Worm (Caenorhabditis elegans): Measurements from ENCODE around the gene F58F9.9.

The F58F9.9 gene

DNA sequence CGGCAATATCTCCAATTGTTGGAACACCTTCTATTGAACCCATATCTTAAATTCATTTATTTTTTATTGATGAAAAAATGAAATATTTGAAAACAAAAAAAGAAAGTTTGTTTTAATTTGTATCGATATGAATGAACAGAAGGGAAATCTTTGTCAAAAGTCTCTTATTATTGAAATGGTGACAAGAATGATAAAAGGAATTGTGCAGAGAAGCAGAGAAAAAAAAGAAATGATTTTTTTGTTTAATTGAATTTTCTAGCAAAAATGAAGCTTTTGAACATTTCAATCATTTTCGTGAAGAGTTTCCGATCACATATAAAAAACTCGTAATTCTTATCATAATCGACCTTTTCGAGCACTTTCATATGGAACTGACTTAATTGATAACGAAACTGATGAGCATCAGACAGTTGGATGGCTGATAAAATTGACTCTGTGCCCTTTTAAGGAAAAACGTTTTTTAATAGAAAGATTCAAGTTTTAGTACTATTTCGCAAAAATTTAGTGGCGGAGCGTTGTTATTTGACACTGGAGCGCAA, 35.6 kb downstream of the F58F9.9 start, which contains the start of the genes aat-4 and T13A10.1:
TSS of gene aat-4 (minus strand) at position 51 of the 539 bp plus-strand sequence.
TSS of gene T13A10.1 (plus strand) at position 411 of the 539 bp plus-strand sequence.
- TF ChIP-seq nhr-80 (tag; optimal IDR thresholded peaks at IDR 0.05), result peak; percentile 89
- no peak for TF ChIP-seq F22D6.2 (tag; optimal IDR thresholded peaks at IDR 0.05)
- no peak for TF ChIP-seq hmg-1.2 (GFP tag; IDR thresholded peaks at IDR 0.05)
- TF ChIP-seq nfyb-1 (GFP tag; IDR thresholded peaks at IDR 0.05), result no peak
- TF ChIP-seq rec-8 (tag; optimal IDR thresholded peaks at IDR 0.05), result no peak
- no peak for TF ChIP-seq T07F8.4 (tag; optimal IDR thresholded peaks at IDR 0.05)
- no peak for TF ChIP-seq F39B2.1 (GFP tag; IDR thresholded peaks at IDR 0.05)
- no peak for TF ChIP-seq athp-1 (tag; optimal IDR thresholded peaks at IDR 0.05)
- no peak for TF ChIP-seq repo-1 (tag; optimal IDR thresholded peaks at IDR 0.05)

ce11 chrIV:6279392-6279791, 39.3 kb downstream of the F58F9.9 start, which contains the start of gene sams-5:
TSS of gene sams-5 (minus strand) at chrIV:6279522.
- TF ChIP-seq ztf-18 (tag; optimal IDR thresholded peaks at IDR 0.05), result no peak
- TF ChIP-seq madf-8 (GFP tag; conservative IDR thresholded peaks at IDR 0.05), result no peak
- no peak for TF ChIP-seq F57C9.4 (tag; optimal IDR thresholded peaks at IDR 0.05)
- TF ChIP-seq lir-1 (GFP tag; conservative IDR thresholded peaks at IDR 0.05), result no peak
- TF ChIP-seq sdz-38 (tag; optimal IDR thresholded peaks at IDR 0.05), result no peak
- TF ChIP-seq nhr-27 (tag; optimal IDR thresholded peaks at IDR 0.05), result no peak
- no peak for TF ChIP-seq pbrm-1 (GFP tag; IDR thresholded peaks at IDR 0.05)
- TF ChIP-seq hrde-1 (tag; optimal IDR thresholded peaks at IDR 0.05; ENCODE audit: borderline replicate concordance), result no peak
- TF ChIP-seq F52B5.7 (tag; optimal IDR thresholded peaks at IDR 0.05), result no peak

ce11 chrIV:6282143-6282542, 42.0 kb downstream of the F58F9.9 start, which contains the start of gene srv-32:
TSS of gene srv-32 (minus strand) at chrIV:6282243.
- TF ChIP-seq nhr-27 (tag; optimal IDR thresholded peaks at IDR 0.05) (no peak), ceh-91 (GFP tag; IDR thresholded peaks at IDR 0.05) (no peak)

ce11 chrIV:6284277-6284676, 44.2 kb downstream of the F58F9.9 start, which contains the start of gene ops-1:
TSS of gene ops-1 (minus strand) at chrIV:6284377.
- no peak for TF ChIP-seq nhr-27 (tag; optimal IDR thresholded peaks at IDR 0.05)
- TF ChIP-seq Y67H2A.10 (GFP tag; conservative IDR thresholded peaks at IDR 0.05), result no peak
- no peak for TF ChIP-seq lag-1 (GFP tag; IDR thresholded peaks at IDR 0.05)
- TF ChIP-seq snpc-3.4 (tag; optimal IDR thresholded peaks at IDR 0.05), result no peak
- TF ChIP-seq rcor-1 (GFP tag; IDR thresholded peaks at IDR 0.05), result no peak
- TF ChIP-seq dpff-1 (tag; optimal IDR thresholded peaks at IDR 0.05), result no peak
- no peak for TF ChIP-seq ztf-22 (GFP tag; optimal IDR thresholded peaks at IDR 0.05)
- no peak for TF ChIP-seq nhr-80 (tag; optimal IDR thresholded peaks at IDR 0.05)
- no peak for TF ChIP-seq nfya-2 (GFP tag; IDR thresholded peaks at IDR 0.05)
- TF ChIP-seq gei-17 (GFP tag; optimal IDR thresholded peaks at IDR 0.05), result no peak
- no peak for TF ChIP-seq cebp-1 (GFP tag; IDR thresholded peaks at IDR 0.05)
- TF ChIP-seq cebp-1 (tag; optimal IDR thresholded peaks at IDR 0.05), result no peak
- no peak for TF ChIP-seq madf-8 (GFP tag; conservative IDR thresholded peaks at IDR 0.05)
- no peak for TF ChIP-seq ceh-58 (GFP tag; IDR thresholded peaks at IDR 0.05)
- no peak for TF ChIP-seq Y53G8AR.9 (GFP tag; conservative IDR thresholded peaks at IDR 0.05)
- TF ChIP-seq sdz-38 (tag; optimal IDR thresholded peaks at IDR 0.05), result no peak
- TF ChIP-seq aptf-2 (GFP tag; conservative IDR thresholded peaks at IDR 0.05), result no peak
- TF ChIP-seq F49E8.2 (tag; optimal IDR thresholded peaks at IDR 0.05; ENCODE audit: insufficient read depth), result no peak
